Fruit fly (Drosophila melanogaster): Measurements from ENCODE around the gene Lsd-2.

Lsd-2 gene

DNA sequence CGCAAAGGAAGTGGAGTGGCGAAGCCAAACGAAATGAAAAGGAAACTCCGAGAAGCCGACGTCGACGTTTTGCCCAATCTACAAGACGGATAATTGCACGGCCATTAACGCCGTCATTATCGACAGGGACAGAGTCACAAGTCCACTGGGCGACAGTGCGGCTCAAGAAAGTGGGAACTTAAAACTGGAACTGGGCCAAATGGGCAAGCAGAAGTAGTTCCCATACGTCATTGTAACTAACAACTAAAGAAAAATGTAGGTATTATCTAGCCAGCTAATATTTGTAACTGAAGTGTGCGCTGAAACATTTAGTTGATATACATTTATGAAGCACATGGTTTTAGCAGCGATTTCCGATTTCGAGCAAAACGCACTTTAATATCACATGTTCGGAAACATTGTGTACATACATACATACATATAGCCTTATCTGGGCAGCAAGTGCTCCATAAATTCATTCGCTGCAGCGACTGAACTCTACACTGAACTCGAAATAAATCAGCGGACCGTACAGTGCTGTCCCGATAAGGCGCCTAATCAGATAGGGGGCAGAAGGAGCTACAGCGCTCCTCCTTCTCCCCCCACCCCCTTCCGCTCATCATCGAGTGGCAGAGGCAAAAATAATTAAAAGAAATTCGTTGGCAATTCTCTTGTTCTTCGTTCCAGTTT is 5.1 kb downstream of the Lsd-2 start (continued):
- TF ChIP-seq rib (GFP tag; IDR thresholded peaks at IDR 0.05) (no peak), sens (GFP tag) (peak; percentile 64), crol (GFP tag; IDR thresholded peaks at IDR 0.05) (peak; percentile 77), bab2 (GFP tag; optimal IDR thresholded peaks at IDR 0.05) (no peak), nerfin-2 (GFP tag; IDR thresholded peaks at IDR 0.05; ENCODE audit: partially characterized antibody) (no peak), jumu (GFP tag; optimal IDR thresholded peaks at IDR 0.05) (no peak), Bdp1 (GFP tag; optimal IDR thresholded peaks at IDR 0.05) (no peak), CG12659 (GFP tag; optimal IDR thresholded peaks at IDR 0.05) (no peak), CG6765 (GFP tag; optimal IDR thresholded peaks at IDR 0.05) (no peak), tup (GFP tag; optimal IDR thresholded peaks at IDR 0.05) (no peak), CG30403 (GFP tag; optimal IDR thresholded peaks at IDR 0.05) (no peak), CG13624 (GFP tag; optimal IDR thresholded peaks at IDR 0.05) (no peak), CG17361 (GFP tag; IDR thresholded peaks at IDR 0.05) (no peak), tna (GFP tag; IDR thresholded peaks at IDR 0.05; ENCODE audit: partially characterized antibody) (no peak), CG34422 (GFP tag; IDR thresholded peaks at IDR 0.05) (0 out of 3 replicates have a peak, but pooled peaks have one; percentile 17), Nf-YC (tag; optimal IDR thresholded peaks at IDR 0.05) (no peak), chinmo (GFP tag; IDR thresholded peaks at IDR 0.05; ENCODE audit: partially characterized antibody) (peak; percentile 82; the same call in 1 of the 4 replicates), ken (GFP tag; IDR thresholded peaks at IDR 0.05) (no peak), CG31388 (GFP tag; optimal IDR thresholded peaks at IDR 0.05) (no peak), NFAT (GFP tag; IDR thresholded peaks at IDR 0.05) (no peak), Usf (GFP tag; optimal IDR thresholded peaks at IDR 0.05) (no peak), jing (GFP tag; optimal IDR thresholded peaks at IDR 0.05) (no peak)

DNA sequence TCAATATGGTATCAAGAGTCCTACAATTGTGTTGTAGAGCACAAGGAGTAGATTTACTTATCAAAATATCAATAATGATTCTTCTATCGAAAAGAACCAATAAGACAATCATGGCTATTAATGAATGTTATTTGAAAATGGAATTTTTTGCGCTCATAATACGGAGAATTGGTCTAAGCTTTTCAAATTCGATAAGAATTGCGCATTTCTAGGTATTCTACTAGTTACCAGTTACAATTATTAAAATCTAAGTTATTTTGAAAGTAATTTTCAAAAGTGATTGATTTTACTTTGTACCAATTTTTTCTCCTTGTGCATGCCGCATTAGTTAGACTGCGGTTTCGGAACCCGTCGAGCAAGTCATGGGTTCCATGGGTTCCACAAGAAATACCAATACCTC is 5.9 kb downstream of the Lsd-2 start:
- no peak for TF ChIP-seq Aef1 (GFP tag; IDR thresholded peaks at IDR 0.05)
- TF ChIP-seq CG2120 (GFP tag; optimal IDR thresholded peaks at IDR 0.05) = no peak
- peak; percentile 30 for TF ChIP-seq Med (GFP tag)
- peak; percentile 1 for TF ChIP-seq CG11504 (tag; optimal IDR thresholded peaks at IDR 0.05)
- no peak for TF ChIP-seq CG4617 (GFP tag; optimal IDR thresholded peaks at IDR 0.05; ENCODE audit: borderline replicate concordance)
- TF ChIP-seq row (GFP tag; IDR thresholded peaks at IDR 0.05) = peak; percentile 32; the same call in 1 of the 3 replicates
- TF ChIP-seq ems (GFP tag; optimal IDR thresholded peaks at IDR 0.05) = no peak
- TF ChIP-seq Ets65A (GFP tag) = peak; percentile 23

DNA sequence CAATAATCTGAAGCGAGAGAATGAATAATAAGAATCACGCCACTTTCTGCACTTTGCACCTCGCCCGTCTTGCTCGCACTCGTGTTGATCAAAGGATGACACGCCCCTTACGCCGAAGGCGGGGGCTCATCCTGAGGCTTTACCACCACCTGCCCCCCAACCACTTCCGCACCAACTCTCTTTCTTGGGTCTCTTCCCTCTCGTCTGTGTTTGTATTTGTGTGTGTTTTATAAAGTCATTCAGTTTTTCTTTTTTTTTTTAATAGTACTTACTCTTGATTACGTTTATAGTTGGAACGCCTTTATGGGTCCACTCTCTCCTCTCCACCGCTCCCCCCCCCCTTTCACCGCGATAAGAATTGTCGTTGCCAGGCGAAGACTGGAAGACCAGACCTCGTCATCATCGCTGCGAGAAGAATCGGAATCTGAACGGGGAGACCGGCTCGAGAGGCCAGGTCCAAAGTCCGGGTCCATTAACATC is 6.6 kb downstream of the Lsd-2 start:
- TF ChIP-seq CG13894 (tag; optimal IDR thresholded peaks at IDR 0.05) (no peak), tna (GFP tag; IDR thresholded peaks at IDR 0.05; ENCODE audit: partially characterized antibody) (no peak), Drgx (GFP tag; IDR thresholded peaks at IDR 0.05) (peak; percentile 84), ash1 (GFP tag; optimal IDR thresholded peaks at IDR 0.05) (no peak), Med (GFP tag) (peak; percentile 17), CG13287 (GFP tag; IDR thresholded peaks at IDR 0.05; ENCODE audit: partially characterized antibody) (no peak), CG34376 (GFP tag; optimal IDR thresholded peaks at IDR 0.05) (no peak), dmrt11E (tag; optimal IDR thresholded peaks at IDR 0.05) (no peak), HmgZ (tag; optimal IDR thresholded peaks at IDR 0.05) (no peak), gt (GFP tag; IDR thresholded peaks at IDR 0.05) (no peak), Atf6 (GFP tag; IDR thresholded peaks at IDR 0.05) (no peak), crol (GFP tag; IDR thresholded peaks at IDR 0.05) (peak; percentile 57; the same call in 1 of the 2 replicates), Antp (GFP tag; optimal IDR thresholded peaks at IDR 0.05) (no peak), ATbp (GFP tag; optimal IDR thresholded peaks at IDR 0.05) (no peak), bsh (GFP tag; optimal IDR thresholded peaks at IDR 0.05) (peak in 1 of 2 experiments; percentile 99), CG10147 (GFP tag; optimal IDR thresholded peaks at IDR 0.05) (no peak), CG10366 (GFP tag; IDR thresholded peaks at IDR 0.05) (no peak), sens (GFP tag) (peak; percentile 66), zfh2 (GFP tag; optimal IDR thresholded peaks at IDR 0.05) (no peak), CG6272 (GFP tag; IDR thresholded peaks at IDR 0.05) (no peak), nerfin-2 (GFP tag; IDR thresholded peaks at IDR 0.05; ENCODE audit: partially characterized antibody) (no peak), Hmr (GFP tag; optimal IDR thresholded peaks at IDR 0.05) (peak; percentile 16), nom (GFP tag; optimal IDR thresholded peaks at IDR 0.05) (peak; percentile 100)
